Worm (Caenorhabditis elegans): ENCODE results near the gene smf-1.

smf-1 gene

ce11 chrX:6728820-6729396, 6.0 kb upstream of the smf-1 start:
- TF ChIP-seq F49E8.2 (tag; optimal IDR thresholded peaks at IDR 0.05; ENCODE audit: borderline replicate concordance) (no peak), php-3 (GFP tag; IDR thresholded peaks at IDR 0.05) (no peak), F10B5.3 (tag; optimal IDR thresholded peaks at IDR 0.05) (no peak), egl-43 (GFP tag; IDR thresholded peaks at IDR 0.05) (no peak), D1046.2 (GFP tag; IDR thresholded peaks at IDR 0.05) (no peak), aha-1 (tag) (peak; percentile 98), mes-2 (tag; optimal IDR thresholded peaks at IDR 0.05; ENCODE audit: poor library complexity, severe bottlenecking) (no peak), hlh-11 (tag; optimal IDR thresholded peaks at IDR 0.05) (peak; percentile 54), mep-1 (tag; optimal IDR thresholded peaks at IDR 0.05) (peak; percentile 22), ceh-28 (tag; optimal IDR thresholded peaks at IDR 0.05) (no peak), sdz-12 (GFP tag; optimal IDR thresholded peaks at IDR 0.05) (no peak), dmd-6 (GFP tag; IDR thresholded peaks at IDR 0.05) (no peak; the same call in 1 of the 2 replicates), R02D3.7 (tag; optimal IDR thresholded peaks at IDR 0.05) (no peak), unc-62 (GFP tag; optimal IDR thresholded peaks at IDR 0.05 in 1 of 2) (no peak), unc-62 (tag; optimal IDR thresholded peaks at IDR 0.05) (no peak), ceh-44 (GFP tag; IDR thresholded peaks at IDR 0.05) (no peak), ceh-62 (tag; optimal IDR thresholded peaks at IDR 0.05) (no peak), tra-1 (GFP tag; IDR thresholded peaks at IDR 0.05) (no peak), zfp-2 (tag; optimal IDR thresholded peaks at IDR 0.05) (no peak), ztf-11 (tag; optimal IDR thresholded peaks at IDR 0.05) (no peak), F44E2.7 (GFP tag; IDR thresholded peaks at IDR 0.05) (no peak), nhr-111 (GFP tag; optimal IDR thresholded peaks at IDR 0.05) (no peak), madf-5 (GFP tag; IDR thresholded peaks at IDR 0.05) (no peak), saeg-2 (GFP tag; IDR thresholded peaks at IDR 0.05) (no peak), dpl-1 (GFP tag; optimal IDR thresholded peaks at IDR 0.05) (no peak), jun-1 (tag; optimal IDR thresholded peaks at IDR 0.05) (no peak), vab-7 (GFP tag; IDR thresholded peaks at IDR 0.05) (no peak), zfp-3 (GFP tag; conservative IDR thresholded peaks at IDR 0.05) (no peak), lin-29 (GFP tag; IDR thresholded peaks at IDR 0.05) (no peak), ces-1 (GFP tag; optimal IDR thresholded peaks at IDR 0.05) (peak; percentile 63), hlh-30 (tag; optimal IDR thresholded peaks at IDR 0.05; ENCODE audit: insufficient read depth) (no peak), daf-16 (GFP tag; optimal IDR thresholded peaks at IDR 0.05) (no peak), daf-16 (tag; optimal IDR thresholded peaks at IDR 0.05) (peak; percentile 81), nhr-25 (tag; optimal IDR thresholded peaks at IDR 0.05; ENCODE audit: borderline replicate concordance, insufficient read depth) (no peak), zag-1 (tag; optimal IDR thresholded peaks at IDR 0.05) (no peak), nhr-6 (tag; optimal IDR thresholded peaks at IDR 0.05) (no peak), ztf-7 (tag; optimal IDR thresholded peaks at IDR 0.05) (no peak), fkh-10 (GFP tag; optimal IDR thresholded peaks at IDR 0.05) (no peak), nhr-76 (tag; optimal IDR thresholded peaks at IDR 0.05) (no peak), pha-4 (GFP tag; IDR thresholded peaks at IDR 0.05) (no peak), pha-4 (tag; optimal IDR thresholded peaks at IDR 0.05) (no peak), ZK546.5 (tag; optimal IDR thresholded peaks at IDR 0.05) (no peak), snpc-4 (tag; optimal IDR thresholded peaks at IDR 0.05) (no peak), hmg-1.1 (GFP tag; IDR thresholded peaks at IDR 0.05) (no peak), aly-2 (tag; optimal IDR thresholded peaks at IDR 0.05) (no peak), zip-11 (GFP tag; IDR thresholded peaks at IDR 0.05) (no peak), lsy-2 (tag; optimal IDR thresholded peaks at IDR 0.05) (peak in 1 of 2 experiments; percentile 44), spr-1 (tag; optimal IDR thresholded peaks at IDR 0.05) (no peak), pqm-1 (tag; optimal IDR thresholded peaks at IDR 0.05) (peak; percentile 11), set-16 (GFP tag; IDR thresholded peaks at IDR 0.05) (no peak), unc-39 (tag; optimal IDR thresholded peaks at IDR 0.05) (no peak), ceh-82 (tag; optimal IDR thresholded peaks at IDR 0.05) (no peak)

Data from whole organism, L4 larva.